Fruit fly (Drosophila melanogaster) whole organism, embryonic: ENCODE measurements around the gene PIG-Wb.

ENCODE experiments used
- B-H2 ChIP-seq: fragments of 200-800 bp; sonication (Bioruptor generic); optimal IDR thresholded peaks from 2 replicates; lab custom pipeline; 2018; ENCODE audit warnings: missing biosample characterization, mild to moderate bottlenecking, missing genetic modification characterization
- CG10366 ChIP-seq: fragments of 200-800 bp; sonication (Bioruptor generic); IDR thresholded peaks from 2 replicates; pipeline ENCODE4 v1.3.6; 2022; ENCODE audit warnings: missing biosample characterization, missing genetic modification characterization
- CG12391 ChIP-seq: fragments of 200-800 bp; sonication (Bioruptor generic); optimal IDR thresholded peaks from 3 replicates; lab custom pipeline; 2018; ENCODE audit warnings: missing biosample characterization, mild to moderate bottlenecking, missing genetic modification characterization, moderate library complexity
- CG14710 ChIP-seq: fragments of 200-800 bp; sonication (Bioruptor generic); optimal IDR thresholded peaks from 3 replicates; lab custom pipeline; 2019; ENCODE audit warnings: missing biosample characterization, mild to moderate bottlenecking, missing genetic modification characterization, moderate library complexity
- CG15073 ChIP-seq: fragments of 200-800 bp; sonication (Bioruptor generic); optimal IDR thresholded peaks from 2 replicates; lab custom pipeline; 2016; ENCODE audit warnings: missing biosample characterization, missing genetic modification characterization
- CG15601 ChIP-seq: fragments of 200-800 bp; sonication (Bioruptor generic); optimal IDR thresholded peaks from 3 replicates; lab custom pipeline; 2019; ENCODE audit warnings: missing biosample characterization, mild to moderate bottlenecking, missing genetic modification characterization, moderate library complexity
- CG15696 ChIP-seq: fragments of 200-800 bp; sonication (Bioruptor generic); optimal IDR thresholded peaks from 2 replicates; lab custom pipeline; 2019; ENCODE audit warnings: missing biosample characterization, mild to moderate bottlenecking, missing genetic modification characterization, moderate library complexity
- CG16813 ChIP-seq: fragments of 200-800 bp; sonication (Bioruptor generic); IDR thresholded peaks from 3 replicates; pipeline ENCODE4 v1.3.6; 2022; ENCODE audit warnings: missing biosample characterization, missing genetic modification characterization; ENCODE audit not compliant: partially characterized antibody
- CG16863 ChIP-seq: fragments of 200-800 bp; sonication (Bioruptor generic); optimal IDR thresholded peaks from 3 replicates; lab custom pipeline; 2016; ENCODE audit warnings: missing biosample characterization, missing genetic modification characterization
- CG17802 ChIP-seq: fragments of 200-800 bp; sonication (Bioruptor generic); optimal IDR thresholded peaks from 2 replicates; lab custom pipeline; 2018; ENCODE audit warnings: missing biosample characterization, mild to moderate bottlenecking, missing genetic modification characterization, moderate library complexity
- CG17912 ChIP-seq: fragments of 200-800 bp; sonication (Bioruptor generic); optimal IDR thresholded peaks from 2 replicates; lab custom pipeline; 2018; ENCODE audit warnings: missing biosample characterization, mild to moderate bottlenecking, missing genetic modification characterization
- CG18011 ChIP-seq: fragments of 200-800 bp; sonication (Bioruptor generic); optimal IDR thresholded peaks from 2 replicates; lab custom pipeline; 2017; ENCODE audit warnings: missing biosample characterization, missing genetic modification characterization, mild to moderate bottlenecking, moderate library complexity, missing genotype
- CG18476 ChIP-seq: fragments of 200-800 bp; sonication (Bioruptor generic); optimal IDR thresholded peaks from 2 replicates; lab custom pipeline; 2016; ENCODE audit warnings: missing biosample characterization, mild to moderate bottlenecking, missing genetic modification characterization
- CG3065 ChIP-seq: fragments of 200-800 bp; sonication (Bioruptor generic); optimal IDR thresholded peaks from 2 replicates; lab custom pipeline; 2016; ENCODE audit warnings: missing biosample characterization, missing genetic modification characterization
- CG32772 ChIP-seq: fragments of 200-800 bp; sonication (Bioruptor generic); IDR thresholded peaks from 2 replicates; pipeline ENCODE4 v1.3.6; 2022; ENCODE audit warnings: missing biosample characterization, missing genetic modification characterization
- CG4328 ChIP-seq: fragments of 200-800 bp; sonication (Bioruptor generic); optimal IDR thresholded peaks from 3 replicates; lab custom pipeline; 2017; ENCODE audit warnings: missing biosample characterization, missing genetic modification reagents, missing genetic modification characterization
- CG4854 ChIP-seq: fragments of 200-800 bp; sonication (Bioruptor generic); optimal IDR thresholded peaks from 2 replicates; lab custom pipeline; 2016; ENCODE audit warnings: missing biosample characterization, missing genetic modification characterization, inconsistent platforms
- CG5245 ChIP-seq: fragments of 200-800 bp; sonication (Bioruptor generic); optimal IDR thresholded peaks from 3 replicates; lab custom pipeline; 2016; ENCODE audit warnings: missing biosample characterization, missing genetic modification characterization
- CG7987 ChIP-seq: fragments of 200-800 bp; sonication (Bioruptor generic); optimal IDR thresholded peaks from 2 replicates; lab custom pipeline; 2018; ENCODE audit warnings: missing biosample characterization, mild to moderate bottlenecking, missing genetic modification characterization, moderate library complexity
- CG8281 ChIP-seq: fragments of 200-800 bp; sonication (Bioruptor generic); optimal IDR thresholded peaks from 2 replicates; lab custom pipeline; 2018; ENCODE audit warnings: missing biosample characterization, mild to moderate bottlenecking, missing genetic modification characterization, moderate library complexity
- CG8765 ChIP-seq: fragments of 200-800 bp; sonication (Bioruptor generic); IDR thresholded peaks from 2 replicates; pipeline ENCODE4 v1.3.6; 2022; ENCODE audit warnings: missing biosample characterization, missing genetic modification characterization
- CG9797 ChIP-seq: fragments of 200-800 bp; sonication (Bioruptor generic); optimal IDR thresholded peaks from 3 replicates; lab custom pipeline; 2018; ENCODE audit warnings: missing biosample characterization, mild to moderate bottlenecking, missing genetic modification characterization
- Chrac-16 ChIP-seq: fragments of 200-800 bp; sonication (Bioruptor generic); optimal IDR thresholded peaks from 3 replicates; lab custom pipeline; 2016; ENCODE audit warnings: missing biosample characterization, missing genetic modification characterization
- D19B ChIP-seq: fragments of 200-800 bp; sonication (Bioruptor generic); optimal IDR thresholded peaks from 2 replicates; lab custom pipeline; 2017; ENCODE audit warnings: missing biosample characterization, mild to moderate bottlenecking, missing genetic modification characterization
- Max ChIP-seq: fragments of 200-800 bp; sonication (Bioruptor generic); optimal IDR thresholded peaks from 2 replicates; lab custom pipeline; 2016; ENCODE audit warnings: missing biosample characterization, mild to moderate bottlenecking, missing genetic modification characterization
- Pdp1 ChIP-seq, 2 experiments: fragments of 200-800 bp; sonication (Bioruptor generic); optimal IDR thresholded peaks; 3 replicates each; lab custom pipeline; 2016; ENCODE audit warnings: missing biosample characterization in 2 of 2, missing genetic modification characterization in 2 of 2, mild to moderate bottlenecking in 1 of 2, moderate library complexity in 1 of 2
- Rfx ChIP-seq: fragments of 200-800 bp; sonication (Bioruptor generic); IDR thresholded peaks from 2 replicates; pipeline ENCODE4 v1.3.6; 2022; ENCODE audit warnings: missing biosample characterization, missing genetic modification characterization
- Sin3A ChIP-seq: fragments of >200 bp; optimal IDR thresholded peaks from 2 replicates; lab custom pipeline; 2018
- Stat92E ChIP-seq, 3 experiments: fragments of >200 bp in 2 of 3; fragments of 200-800 bp in 1 of 3; sonication (Bioruptor generic) in 1 of 3; optimal IDR thresholded peaks; 2 replicates each; lab custom pipeline; 2017 to 2019; ENCODE audit warnings: missing biosample characterization in 3 of 3, missing genetic modification characterization in 3 of 3, mild to moderate bottlenecking in 1 of 3, moderate library complexity in 1 of 3
- Usf ChIP-seq: fragments of 200-800 bp; sonication (Bioruptor generic); optimal IDR thresholded peaks from 2 replicates; lab custom pipeline; 2017; ENCODE audit warnings: missing genotype, missing biosample characterization, missing genetic modification characterization
- ase ChIP-seq: fragments of 200-800 bp; sonication (Bioruptor generic); IDR thresholded peaks from 3 replicates; pipeline ENCODE4 v1.3.6; 2022; ENCODE audit warnings: missing biosample characterization, missing genetic modification characterization
- cato ChIP-seq: fragments of 200-800 bp; sonication (Bioruptor generic); optimal IDR thresholded peaks from 2 replicates; lab custom pipeline; 2016; ENCODE audit warnings: missing biosample characterization, missing genetic modification characterization, borderline replicate concordance
- cg ChIP-seq: fragments of 200-800 bp; sonication (Bioruptor generic); optimal IDR thresholded peaks from 3 replicates; lab custom pipeline; 2019; ENCODE audit warnings: missing biosample characterization, mild to moderate bottlenecking, missing genetic modification characterization, moderate library complexity
- crc ChIP-seq: fragments of 200-800 bp; sonication (Bioruptor generic); optimal IDR thresholded peaks from 2 replicates; lab custom pipeline; 2016; ENCODE audit warnings: missing biosample characterization, missing genetic modification characterization
- crp ChIP-seq, 2 experiments: fragments of 200-800 bp; sonication (Bioruptor generic); optimal IDR thresholded peaks; 2 replicates in 1 of 2; 3 replicates in 1 of 2; lab custom pipeline; 2017; ENCODE audit warnings: missing biosample characterization in 2 of 2, missing genetic modification characterization in 2 of 2, mild to moderate bottlenecking in 1 of 2, moderate library complexity in 1 of 2
- da ChIP-seq: fragments of 200-800 bp; sonication (Bioruptor generic); optimal IDR thresholded peaks from 2 replicates; lab custom pipeline; 2016; ENCODE audit warnings: missing biosample characterization, missing genetic modification characterization
- dan ChIP-seq: fragments of 200-800 bp; sonication (Bioruptor generic); IDR thresholded peaks from 2 replicates; pipeline ENCODE4 v1.3.6; 2022; ENCODE audit warnings: missing biosample characterization, missing genetic modification characterization
- dm ChIP-seq: fragments of 200-800 bp; sonication (Bioruptor generic); optimal IDR thresholded peaks from 3 replicates; lab custom pipeline; 2016; ENCODE audit warnings: missing biosample characterization, missing genetic modification characterization
- fru ChIP-seq: fragments of >200 bp; optimal IDR thresholded peaks from 2 replicates; lab custom pipeline; 2017
- kah ChIP-seq: fragments of 200-800 bp; sonication (Bioruptor generic); optimal IDR thresholded peaks from 2 replicates; lab custom pipeline; 2018; ENCODE audit warnings: missing biosample characterization, mild to moderate bottlenecking, missing genetic modification characterization
- odd ChIP-seq: fragments of 200-800 bp; sonication (Bioruptor generic); optimal IDR thresholded peaks from 2 replicates; lab custom pipeline; 2017; ENCODE audit warnings: missing biosample characterization, mild to moderate bottlenecking, missing genetic modification characterization
- org-1 ChIP-seq: fragments of 200-800 bp; sonication (Bioruptor generic); optimal IDR thresholded peaks from 2 replicates; lab custom pipeline; 2017; ENCODE audit warnings: missing biosample characterization, missing genetic modification characterization
- peb ChIP-seq: fragments of 200-800 bp; sonication (Bioruptor generic); IDR thresholded peaks from 2 replicates; pipeline ENCODE4 v1.3.6; 2022; ENCODE audit warnings: missing biosample characterization, missing genetic modification characterization
- phol ChIP-seq: fragments of 200-800 bp; sonication (Bioruptor generic); optimal IDR thresholded peaks from 3 replicates; lab custom pipeline; 2018; ENCODE audit warnings: missing biosample characterization, mild to moderate bottlenecking, missing genetic modification characterization, moderate library complexity
- psq ChIP-seq: fragments of 200-800 bp; sonication (Bioruptor generic); optimal IDR thresholded peaks from 2 replicates; lab custom pipeline; 2017; ENCODE audit warnings: missing biosample characterization, missing genetic modification characterization
- slbo ChIP-seq: fragments of 200-800 bp; sonication (Bioruptor generic); IDR thresholded peaks from 2 replicates; pipeline ENCODE4 v1.3.6; 2022; ENCODE audit warnings: missing biosample characterization, missing genetic modification characterization
- sug ChIP-seq: fragments of 200-800 bp; optimal IDR thresholded peaks from 2 replicates; lab custom pipeline; 2019; ENCODE audit warnings: missing biosample characterization, mild to moderate bottlenecking, missing genetic modification characterization, moderate library complexity
- vfl ChIP-seq: fragments of 200-800 bp; sonication (Bioruptor generic); optimal IDR thresholded peaks from 2 replicates; lab custom pipeline; 2016; ENCODE audit warnings: missing biosample characterization, missing genetic modification characterization
- vvl ChIP-seq: fragments of 200-800 bp; sonication (Bioruptor generic); IDR thresholded peaks from 2 replicates; pipeline ENCODE4 v1.3.6; 2022; ENCODE audit warnings: missing biosample characterization, missing genetic modification characterization
- z ChIP-seq: fragments of 200-800 bp; sonication (Bioruptor generic); IDR thresholded peaks from 3 replicates; pipeline ENCODE4 v1.3.6; 2022; ENCODE audit warnings: missing biosample characterization, missing genetic modification characterization
- zen2 ChIP-seq: fragments of 200-800 bp; sonication (Bioruptor generic); IDR thresholded peaks from 3 replicates; pipeline ENCODE4 v1.3.6; 2022; ENCODE audit warnings: missing biosample characterization, missing genetic modification characterization; ENCODE audit not compliant: partially characterized antibody

The PIG-Wb gene

DNA sequence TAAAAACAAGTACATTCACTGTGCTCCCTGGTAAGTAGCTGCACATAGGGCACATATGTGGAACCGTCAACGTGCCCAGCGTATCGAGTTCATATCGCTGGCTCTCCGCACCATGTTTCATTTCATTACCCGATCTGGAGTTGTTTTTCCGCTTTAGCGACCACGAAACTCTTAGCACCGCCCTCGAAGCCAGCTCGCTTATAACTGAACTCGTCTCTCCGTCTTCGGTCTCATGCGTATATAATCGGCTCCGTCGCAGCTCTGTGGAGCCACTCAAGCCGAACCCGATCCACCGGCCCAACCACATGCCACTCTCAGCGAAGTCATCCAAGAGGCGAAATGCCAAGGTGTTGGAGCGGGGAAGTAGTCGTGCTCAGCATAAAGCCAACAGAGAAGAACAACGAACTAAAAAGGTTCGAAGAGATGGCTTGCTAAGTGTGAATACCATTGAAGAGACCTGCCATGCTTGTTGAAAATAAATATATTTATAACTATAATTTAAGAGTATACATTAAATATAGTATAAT is 17.6 kb upstream of the PIG-Wb start, which contains the start of gene Cht2 (continued):
- TF ChIP-seq vvl (GFP tag; lab: Robert Waterston, UW) (peak; percentile 13; the same call in 1 of the 2 replicates), CG17912 (no peak), CG17802 (tag; lab: Kevin White, UChicago) (no peak), Max (no peak), crp (GFP tag; optimal IDR thresholded peaks at IDR 0.05; lab: Kevin White, UChicago) (no peak), CG18476 (peak; percentile 34), cg (GFP tag; lab: Kevin White, UChicago) (no peak), psq (GFP tag; lab: Kevin White, UChicago) (no peak), CG16813 (GFP tag; lab: Robert Waterston, UW) (no peak), fru (lab: Kevin White, UChicago) (no peak), CG4854 (GFP tag; lab: Kevin White, UChicago) (no peak), org-1 (no peak), crc (GFP tag; lab: Kevin White, UChicago) (no peak), CG15696 (tag; lab: Kevin White, UChicago) (no peak), CG32772 (GFP tag; lab: Robert Waterston, UW) (no peak), z (GFP tag; lab: Robert Waterston, UW) (peak; percentile 86), CG18011 (GFP tag; lab: Kevin White, UChicago) (no peak), Usf (GFP tag; lab: Kevin White, UChicago) (no peak), vfl (GFP tag; lab: Kevin White, UChicago) (no peak), CG15073 (GFP tag; lab: Kevin White, UChicago) (no peak), CG15601 (no peak), peb (GFP tag; lab: Robert Waterston, UW) (no peak), B-H2 (GFP tag; lab: Kevin White, UChicago) (no peak), ase (GFP tag; lab: Robert Waterston, UW) (no peak), zen2 (GFP tag; lab: Robert Waterston, UW) (0 out of 3 replicates have a peak, but pooled peaks have one; percentile 38), CG8765 (no peak), odd (GFP tag; lab: Kevin White, UChicago) (no peak), sug (tag; lab: Kevin White, UChicago) (no peak), CG3065 (GFP tag; lab: Kevin White, UChicago) (no peak), dan (GFP tag; lab: Robert Waterston, UW) (no peak), da (GFP tag; lab: Kevin White, UChicago) (no peak), Chrac-16 (GFP tag; lab: Kevin White, UChicago) (no peak), Stat92E (GFP tag; optimal IDR thresholded peaks at IDR 0.05; lab: Kevin White, UChicago) (no peak), D19B (no peak), CG16863 (no peak), CG12391 (tag; lab: Kevin White, UChicago) (no peak), CG8281 (tag; lab: Kevin White, UChicago) (no peak), dm (GFP tag; lab: Kevin White, UChicago) (no peak), Pdp1 (GFP tag; optimal IDR thresholded peaks at IDR 0.05; lab: Kevin White, UChicago) (no peak), CG10366 (no peak), CG9797 (GFP tag; lab: Kevin White, UChicago) (no peak), Sin3A (no peak), Rfx (peak; percentile 28; the same call in 1 of the 2 replicates), cato (GFP tag; lab: Kevin White, UChicago) (no peak), CG5245 (GFP tag; lab: Kevin White, UChicago) (no peak), CG7987 (GFP tag; lab: Kevin White, UChicago) (no peak), kah (GFP tag; lab: Kevin White, UChicago) (no peak), CG14710 (tag; lab: Kevin White, UChicago) (no peak), phol (tag; lab: Kevin White, UChicago) (no peak), CG4328 (GFP tag; lab: Kevin White, UChicago) (no peak), slbo (GFP tag; lab: Robert Waterston, UW) (no peak)
